Worm (Caenorhabditis elegans): ENCODE measurements around the gene klc-1.

klc-1 gene

DNA sequence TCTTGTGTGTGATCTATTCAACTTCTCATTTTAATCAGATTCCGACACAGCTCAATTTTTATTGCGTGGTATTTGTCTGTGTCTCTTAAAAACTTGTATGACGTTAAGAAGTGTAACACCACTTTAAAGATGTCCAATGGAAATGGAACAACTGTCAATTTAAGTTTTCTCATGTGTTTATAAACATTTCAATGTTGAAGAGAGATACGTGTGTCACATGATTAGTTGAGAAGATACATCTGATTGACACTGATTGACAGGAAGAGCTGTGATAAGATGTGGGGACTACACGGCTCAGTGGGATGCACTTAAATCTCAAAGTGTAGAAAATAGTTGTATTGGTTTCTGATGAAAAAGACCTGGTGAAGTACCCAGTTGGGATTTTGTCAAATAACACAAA lies 15.2 kb upstream of the klc-1 start:
- TF ChIP-seq unc-62 (GFP tag; optimal IDR thresholded peaks at IDR 0.05): no peak
- no peak for TF ChIP-seq K11D2.4 (GFP tag; IDR thresholded peaks at IDR 0.05)
- no peak for TF ChIP-seq snpc-1.3 (tag; optimal IDR thresholded peaks at IDR 0.05; ENCODE audit: insufficient read depth)
- no peak for TF ChIP-seq attf-5 (GFP tag; optimal IDR thresholded peaks at IDR 0.05)
- TF ChIP-seq ceh-79 (tag; optimal IDR thresholded peaks at IDR 0.05): no peak
- TF ChIP-seq mcd-1 (GFP tag; IDR thresholded peaks at IDR 0.05): no peak
- TF ChIP-seq Y79H2A.3 (GFP tag; conservative IDR thresholded peaks at IDR 0.05): no peak
- TF ChIP-seq ztf-22 (GFP tag; optimal IDR thresholded peaks at IDR 0.05): no peak
- TF ChIP-seq F55B11.4 (tag; optimal IDR thresholded peaks at IDR 0.05; ENCODE audit: borderline replicate concordance, insufficient read depth): no peak
- no peak for TF ChIP-seq Y95B8A.8 (GFP tag; IDR thresholded peaks at IDR 0.05)

DNA sequence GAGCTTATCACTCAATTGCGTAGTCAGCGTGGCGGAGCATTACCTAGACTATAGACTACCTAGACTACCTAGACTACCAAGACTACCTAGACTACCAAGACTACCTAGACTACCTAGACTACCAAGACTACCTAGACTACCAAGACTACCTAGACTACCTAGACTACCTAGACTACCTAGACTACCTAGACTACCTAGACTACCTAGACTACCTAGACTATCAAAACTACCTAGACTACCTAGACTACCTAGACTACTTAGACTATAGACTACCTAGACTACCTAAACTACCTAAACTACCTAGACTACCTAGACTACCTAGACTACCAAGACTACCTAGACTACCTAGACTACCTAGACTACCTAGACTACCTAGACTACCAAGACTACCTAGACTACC lies 12.6 kb upstream of the klc-1 start:
- peak; percentile 5 for TF ChIP-seq ceh-27 (GFP tag; optimal IDR thresholded peaks at IDR 0.05)
- peak; percentile 32 for TF ChIP-seq ZK185.1 (tag; optimal IDR thresholded peaks at IDR 0.05; ENCODE audit: poor library complexity, severe bottlenecking)

DNA sequence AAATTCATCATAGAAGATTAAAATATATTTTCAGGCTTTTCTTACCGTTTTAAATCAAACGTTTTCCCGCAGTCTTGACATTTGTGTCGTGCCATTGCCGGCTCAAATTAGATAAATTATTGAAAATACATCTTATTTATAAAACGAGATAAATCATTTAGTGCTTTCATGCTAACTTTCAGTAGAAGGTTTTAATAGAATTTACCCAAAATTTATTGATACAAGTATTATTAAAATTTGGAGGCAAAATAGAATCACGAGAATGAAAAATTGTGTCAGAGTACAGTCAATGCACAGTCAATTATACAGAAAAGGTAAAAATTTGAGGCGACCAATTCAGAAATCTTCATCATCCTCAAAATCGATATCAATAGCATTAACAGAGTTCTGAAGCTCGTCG lies 5.1 kb upstream of the klc-1 start, which contains the start of gene Y5F2A.4:
TSS of gene Y5F2A.4 (minus strand) at position 101 of the 400 bp plus-strand sequence.
- TF ChIP-seq hmg-1.2 (GFP tag; IDR thresholded peaks at IDR 0.05) (no peak), dpl-1 (GFP tag; optimal IDR thresholded peaks at IDR 0.05) (no peak), let-526 (GFP tag; IDR thresholded peaks at IDR 0.05) (no peak), lsl-1 (GFP tag; optimal IDR thresholded peaks at IDR 0.05) (no peak), F23B12.7 (tag; optimal IDR thresholded peaks at IDR 0.05; ENCODE audit: insufficient read depth) (no peak), nhr-80 (tag; optimal IDR thresholded peaks at IDR 0.05) (no peak), ceh-27 (GFP tag; optimal IDR thresholded peaks at IDR 0.05) (no peak), nfya-2 (GFP tag; IDR thresholded peaks at IDR 0.05) (no peak), B0336.3 (GFP tag; IDR thresholded peaks at IDR 0.05) (no peak), K11D2.4 (GFP tag; IDR thresholded peaks at IDR 0.05) (no peak), ets-4 (GFP tag; optimal IDR thresholded peaks at IDR 0.05) (no peak), aptf-2 (GFP tag; conservative IDR thresholded peaks at IDR 0.05) (no peak), madf-3 (GFP tag; IDR thresholded peaks at IDR 0.05) (no peak), ztf-25 (GFP tag; IDR thresholded peaks at IDR 0.05) (no peak), efl-1 (GFP tag; optimal IDR thresholded peaks at IDR 0.05) (no peak), ztf-28 (GFP tag; IDR thresholded peaks at IDR 0.05) (no peak)

DNA sequence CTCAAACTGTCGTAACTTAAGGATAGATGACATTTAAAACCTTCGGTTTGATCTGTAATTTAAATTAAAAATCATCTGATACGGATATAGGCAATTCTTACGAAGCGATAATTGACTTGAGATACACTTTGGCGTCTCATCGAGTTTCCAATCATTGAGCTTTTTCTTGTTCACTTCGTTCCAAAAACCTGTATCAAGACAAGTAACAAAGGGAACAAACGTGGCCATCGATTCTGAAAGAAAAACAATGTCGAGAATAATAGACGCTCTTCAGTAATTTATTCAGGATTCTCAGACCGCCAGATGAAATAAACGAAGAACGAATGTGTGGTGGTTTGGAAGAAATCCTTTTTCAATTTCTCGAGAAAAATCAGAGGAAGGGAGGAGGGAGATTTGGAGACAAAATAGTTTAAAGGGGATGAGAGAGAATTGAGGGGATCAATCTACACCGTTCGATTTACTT lies 2.7 kb upstream of the klc-1 start, which contains the start of gene atg-7:
TSS of gene atg-7 (minus strand) at position 233 of the 463 bp plus-strand sequence.
- TF ChIP-seq repo-1 (tag; optimal IDR thresholded peaks at IDR 0.05) (peak; percentile 76), chd-7 (tag; optimal IDR thresholded peaks at IDR 0.05) (peak; percentile 43), dox-1 (GFP tag; IDR thresholded peaks at IDR 0.05) (no peak), nhr-90 (tag; optimal IDR thresholded peaks at IDR 0.05) (peak; percentile 7), nfyb-1 (GFP tag; IDR thresholded peaks at IDR 0.05) (peak; percentile 63; the same call in 1 of the 2 replicates), nhr-80 (tag; optimal IDR thresholded peaks at IDR 0.05) (no peak), T07F8.4 (tag; optimal IDR thresholded peaks at IDR 0.05) (no peak), mxl-1 (tag; optimal IDR thresholded peaks at IDR 0.05) (no peak), tbx-9 (tag; optimal IDR thresholded peaks at IDR 0.05; ENCODE audit: borderline replicate concordance) (no peak), bed-1 (GFP tag; IDR thresholded peaks at IDR 0.05) (no peak), atf-7 (tag; optimal IDR thresholded peaks at IDR 0.05) (no peak), Y53F4B.3 (GFP tag; IDR thresholded peaks at IDR 0.05) (no peak), sptf-2 (GFP tag; optimal IDR thresholded peaks at IDR 0.05) (no peak), ztf-6 (GFP tag; IDR thresholded peaks at IDR 0.05) (no peak), Y79H2A.3 (GFP tag; conservative IDR thresholded peaks at IDR 0.05) (no peak), aptf-3 (GFP tag; IDR thresholded peaks at IDR 0.05) (no peak), C06A6.2 (GFP tag; conservative IDR thresholded peaks at IDR 0.05) (no peak), F57C9.4 (tag; optimal IDR thresholded peaks at IDR 0.05) (no peak), rcor-1 (GFP tag; IDR thresholded peaks at IDR 0.05) (no peak; the same call in 1 of the 2 replicates), hrde-1 (tag; optimal IDR thresholded peaks at IDR 0.05; ENCODE audit: borderline replicate concordance) (peak; percentile 74), unc-130 (GFP tag; optimal IDR thresholded peaks at IDR 0.05) (no peak)
